Worm (Caenorhabditis elegans): ENCODE measurements around the gene ttm-1.

The ttm-1 gene

DNA sequence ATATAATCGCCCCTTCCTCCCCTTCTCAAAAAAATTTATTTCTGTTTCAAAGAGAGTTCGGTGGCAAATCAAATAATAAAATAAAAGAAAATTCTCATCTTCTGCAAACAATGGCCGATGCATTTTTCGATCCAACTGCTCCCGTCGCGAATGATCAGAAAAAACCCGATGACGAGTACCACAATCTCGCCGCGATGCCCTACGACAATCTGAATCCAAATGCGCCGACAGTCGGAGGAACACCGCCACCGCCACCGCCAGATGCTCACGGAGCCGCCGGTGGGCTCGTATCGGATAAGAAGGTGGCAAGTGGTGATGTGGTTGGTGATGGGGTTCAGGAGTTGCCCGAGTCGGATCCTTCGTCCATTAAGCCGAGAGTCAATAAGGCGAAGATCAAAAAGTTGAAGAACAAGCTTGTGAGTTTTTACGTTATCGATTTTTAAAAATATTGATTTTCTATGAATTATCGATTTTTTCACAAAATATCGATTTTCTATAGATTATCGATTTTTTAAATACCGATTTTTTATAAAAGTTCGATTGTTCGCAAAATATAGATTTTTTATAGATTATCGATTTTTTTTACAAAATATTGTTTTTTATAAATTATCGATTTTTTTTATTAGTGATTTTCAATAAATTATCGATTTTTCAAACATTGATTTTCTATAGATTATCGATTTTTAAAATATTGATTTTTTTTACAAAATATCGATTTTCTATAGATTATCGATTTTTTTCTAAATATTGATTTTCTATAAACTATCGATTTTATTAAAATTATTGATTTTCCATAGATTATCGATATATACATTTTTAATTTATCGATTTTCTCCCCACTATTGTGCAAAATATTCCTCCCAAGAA lies 15.2 kb downstream of the ttm-1 start, which contains the start of gene Y39E4A.1:
Y39E4A.1 (plus strand) TSS at position 51 of the 867 bp plus-strand sequence.
- no peak for TF ChIP-seq ceh-91 (GFP tag; IDR thresholded peaks at IDR 0.05)
- peak; percentile 49; the same call in 1 of the 2 replicates for TF ChIP-seq egrh-3 (GFP tag; IDR thresholded peaks at IDR 0.05)
- TF ChIP-seq aptf-2 (GFP tag; conservative IDR thresholded peaks at IDR 0.05): no peak
- no peak for TF ChIP-seq tlf-1 (GFP tag; optimal IDR thresholded peaks at IDR 0.05)
- TF ChIP-seq tbp1 (GFP tag; optimal IDR thresholded peaks at IDR 0.05): no peak
- TF ChIP-seq F33H1.4 (GFP tag; IDR thresholded peaks at IDR 0.05): no peak
- peak; percentile 83 for TF ChIP-seq zfh-2 (GFP tag; conservative IDR thresholded peaks at IDR 0.05)
- TF ChIP-seq lsy-27 (tag; optimal IDR thresholded peaks at IDR 0.05; ENCODE audit: borderline replicate concordance, insufficient read depth): no peak
- 0 out of 2 replicates have a peak, but pooled peaks have one; percentile 30 for TF ChIP-seq cebp-2 (GFP tag; IDR thresholded peaks at IDR 0.05)
- no peak for TF ChIP-seq ztf-28 (GFP tag; IDR thresholded peaks at IDR 0.05)
- no peak for TF ChIP-seq snpc-1.3 (tag; optimal IDR thresholded peaks at IDR 0.05; ENCODE audit: insufficient read depth)
- no peak for TF ChIP-seq B0336.3 (GFP tag; IDR thresholded peaks at IDR 0.05)
- TF ChIP-seq F55B11.4 (tag; optimal IDR thresholded peaks at IDR 0.05; ENCODE audit: borderline replicate concordance, insufficient read depth): no peak
- 0 out of 2 replicates have a peak, but pooled peaks have one; percentile 37 for TF ChIP-seq F37B4.10 (GFP tag; IDR thresholded peaks at IDR 0.05)
- TF ChIP-seq B0261.1 (tag; optimal IDR thresholded peaks at IDR 0.05): no peak

DNA sequence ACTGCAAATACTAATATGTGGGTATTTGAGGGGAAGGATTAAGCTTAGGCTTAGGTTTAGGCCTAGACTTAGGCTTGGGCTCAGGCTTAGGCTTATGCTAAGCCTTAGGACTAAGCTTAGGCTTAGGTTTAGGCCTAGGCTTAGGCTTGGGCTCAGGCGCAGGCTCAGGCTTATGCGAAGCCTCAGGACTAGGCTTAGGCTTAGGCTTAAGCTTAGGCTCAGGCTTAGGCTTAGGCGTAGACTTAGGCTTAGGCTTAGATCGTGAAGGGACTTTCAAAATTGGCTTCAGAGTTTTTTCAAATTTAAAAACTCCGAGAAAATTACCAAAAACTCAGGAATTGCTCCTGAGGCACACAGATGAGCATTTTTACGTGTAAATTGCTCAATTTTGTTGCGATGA lies 21.7 kb downstream of the ttm-1 start:
- no peak for TF ChIP-seq B0019.2 (GFP tag; conservative IDR thresholded peaks at IDR 0.05)
- no peak for TF ChIP-seq F10E7.11 (tag; optimal IDR thresholded peaks at IDR 0.05)
- TF ChIP-seq madf-10 (tag; optimal IDR thresholded peaks at IDR 0.05): no peak
- TF ChIP-seq cebp-1 (GFP tag; IDR thresholded peaks at IDR 0.05): no peak
- no peak for TF ChIP-seq cebp-1 (tag; optimal IDR thresholded peaks at IDR 0.05)
- TF ChIP-seq ceh-79 (tag; optimal IDR thresholded peaks at IDR 0.05): no peak
- TF ChIP-seq nhr-90 (tag; optimal IDR thresholded peaks at IDR 0.05): no peak
- no peak for TF ChIP-seq ceh-40 (GFP tag; IDR thresholded peaks at IDR 0.05)
- TF ChIP-seq aptf-2 (GFP tag; conservative IDR thresholded peaks at IDR 0.05): no peak
- TF ChIP-seq die-1 (tag; optimal IDR thresholded peaks at IDR 0.05): no peak
- no peak for TF ChIP-seq snpc-3.4 (tag; optimal IDR thresholded peaks at IDR 0.05)

DNA sequence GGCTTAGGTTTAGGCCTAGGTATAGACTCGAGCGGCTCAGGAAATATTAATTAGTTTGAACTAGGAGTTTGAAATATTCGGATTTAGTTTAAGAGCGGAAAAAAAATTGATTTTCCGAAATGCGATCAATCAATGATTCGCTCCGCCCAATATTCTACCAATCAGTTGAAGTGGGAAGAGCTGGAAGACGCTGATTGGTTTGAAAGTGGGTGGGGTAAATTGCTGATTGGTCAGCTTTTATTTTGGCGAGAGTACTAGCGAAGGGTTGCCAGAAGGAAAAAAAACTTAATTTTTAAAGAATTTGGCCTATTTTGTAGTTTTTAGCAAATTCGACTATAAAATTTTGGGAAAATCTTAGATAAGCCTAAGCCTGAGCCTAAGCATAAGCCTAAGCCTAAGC lies 22.7 kb downstream of the ttm-1 start:
- TF ChIP-seq nfyb-1 (GFP tag; IDR thresholded peaks at IDR 0.05) (0 out of 2 replicates have a peak, but pooled peaks have one; percentile 66), lsl-1 (GFP tag; optimal IDR thresholded peaks at IDR 0.05) (no peak)

DNA sequence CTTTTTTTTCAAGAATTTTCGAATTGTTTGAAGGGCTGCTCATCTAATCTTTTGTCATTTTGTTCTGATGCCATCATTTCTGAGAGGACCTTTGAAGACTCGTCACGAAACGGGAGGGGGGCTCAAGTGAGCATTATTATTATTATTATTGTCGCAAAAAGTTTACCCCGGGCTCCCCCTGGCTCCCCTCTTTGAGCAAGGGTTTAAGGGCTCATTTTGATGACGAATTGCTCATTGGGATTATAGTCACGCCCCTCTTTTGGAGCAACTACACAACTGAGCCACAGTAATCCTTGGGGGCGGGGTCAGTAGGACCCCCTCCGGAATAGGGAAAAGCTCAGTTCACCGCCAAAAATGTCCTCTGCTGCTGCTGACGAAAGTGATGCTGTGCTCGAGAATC lies 24.5 kb downstream of the ttm-1 start, which contains the start of gene unc-25:
unc-25 (plus strand) TSS at position 345 of the 400 bp plus-strand sequence.
- TF ChIP-seq ets-4 (GFP tag; optimal IDR thresholded peaks at IDR 0.05) (no peak), attf-6 (GFP tag; IDR thresholded peaks at IDR 0.05) (0 out of 2 replicates have a peak, but pooled peaks have one; percentile 49), efl-1 (GFP tag; optimal IDR thresholded peaks at IDR 0.05) (no peak), ceh-27 (GFP tag; optimal IDR thresholded peaks at IDR 0.05) (peak; percentile 70), T26A5.8 (tag; optimal IDR thresholded peaks at IDR 0.05) (no peak), F39B2.1 (GFP tag; IDR thresholded peaks at IDR 0.05) (no peak), chd-7 (tag; optimal IDR thresholded peaks at IDR 0.05) (peak; percentile 17), tbp1 (GFP tag; optimal IDR thresholded peaks at IDR 0.05) (no peak), zfh-2 (GFP tag; conservative IDR thresholded peaks at IDR 0.05) (0 out of 2 replicates have a peak, but pooled peaks have one; percentile 16), tlf-1 (GFP tag; optimal IDR thresholded peaks at IDR 0.05) (no peak), aptf-2 (GFP tag; conservative IDR thresholded peaks at IDR 0.05) (no peak), F52B5.7 (tag; optimal IDR thresholded peaks at IDR 0.05) (peak; percentile 48), bed-1 (GFP tag; IDR thresholded peaks at IDR 0.05) (no peak), B0336.3 (GFP tag; IDR thresholded peaks at IDR 0.05) (no peak), zim-3 (tag; optimal IDR thresholded peaks at IDR 0.05) (peak; percentile 43)

All from whole organism, young adult.